Fruit fly (Drosophila melanogaster) whole organism, embryonic: ENCODE measurements around the gene Teh2.

ENCODE experiments used
- CG11085 ChIP-seq: fragments of 200-800 bp; sonication (Bioruptor generic); IDR thresholded peaks from 2 replicates; pipeline ENCODE4 v1.3.6; 2022; ENCODE audit warnings: missing biosample characterization, missing genetic modification characterization
- CG15514 ChIP-seq: fragments of 200-800 bp; sonication (Bioruptor generic); optimal IDR thresholded peaks from 3 replicates; lab custom pipeline; 2017; ENCODE audit warnings: missing biosample characterization, missing genetic modification characterization, mild to moderate bottlenecking, moderate library complexity, missing genetic modification reagents
- CG17328 ChIP-seq: fragments of 200-800 bp; sonication (Bioruptor generic); IDR thresholded peaks from 2 replicates; pipeline ENCODE4 v1.3.6; 2022; ENCODE audit warnings: missing biosample characterization, missing genetic modification characterization
- CG7556 ChIP-seq: fragments of 200-800 bp; sonication (Bioruptor generic); optimal IDR thresholded peaks from 2 replicates; lab custom pipeline; 2017; ENCODE audit warnings: missing biosample characterization, mild to moderate bottlenecking, missing genetic modification characterization
- CkIIα-i1 ChIP-seq: fragments of 200-800 bp; sonication (Bioruptor generic); IDR thresholded peaks from 2 replicates; pipeline ENCODE4 v1.3.6; 2022; ENCODE audit warnings: missing biosample characterization, missing genetic modification characterization
- Nf-YA ChIP-seq: fragments of 200-800 bp; sonication (Bioruptor generic); IDR thresholded peaks from 2 replicates; pipeline ENCODE4 v1.3.6; 2022; ENCODE audit warnings: missing biosample characterization, missing genetic modification characterization
- Usf ChIP-seq: fragments of 200-800 bp; sonication (Bioruptor generic); optimal IDR thresholded peaks from 2 replicates; lab custom pipeline; 2017; ENCODE audit warnings: missing genotype, missing biosample characterization, missing genetic modification characterization
- jumu ChIP-seq: fragments of 200-800 bp; sonication (Bioruptor generic); optimal IDR thresholded peaks from 3 replicates; lab custom pipeline; 2016; ENCODE audit warnings: missing biosample characterization, missing genetic modification characterization
- sr ChIP-seq: fragments of 200-800 bp; sonication (Bioruptor generic); IDR thresholded peaks from 3 replicates; pipeline ENCODE4 v1.3.6; 2022; ENCODE audit warnings: missing biosample characterization, missing genetic modification characterization

DNA sequence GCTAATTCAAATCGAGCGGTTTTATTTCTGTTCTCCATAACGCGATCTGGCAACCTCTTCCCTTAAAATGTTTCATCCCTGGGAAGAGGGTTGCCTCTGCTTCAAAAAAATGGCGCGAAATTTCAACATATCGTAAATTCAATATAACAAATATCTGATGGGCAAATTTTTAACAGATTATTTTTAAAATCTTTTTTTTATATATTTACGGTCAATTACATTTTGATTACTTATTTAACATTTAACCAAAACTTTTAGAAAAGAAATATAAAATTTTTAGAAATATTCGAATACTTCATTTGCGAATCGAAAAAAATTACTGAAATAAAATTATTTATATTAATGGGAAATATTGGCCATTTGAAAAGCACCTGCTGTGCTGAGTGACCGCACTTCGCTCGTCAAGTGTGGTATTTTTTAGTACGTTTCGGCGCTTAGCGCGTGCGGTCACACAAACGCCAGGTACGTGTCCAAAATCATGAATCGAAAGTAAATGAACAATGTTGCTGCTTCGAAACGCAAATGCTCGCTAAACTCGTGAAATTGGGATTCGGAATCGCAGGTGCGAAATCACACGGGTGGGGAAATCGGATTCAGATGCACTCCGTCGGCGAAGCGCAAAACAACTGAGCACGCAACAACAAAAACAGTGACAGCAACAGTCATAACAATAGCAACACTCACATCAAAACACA lies 17.7 kb downstream of the Teh2 start, which contains the start of gene Ero1L:
- no peak for TF ChIP-seq CG11085 (GFP tag; lab: Robert Waterston, UW)
- no peak; the same call in 1 of the 2 replicates for TF ChIP-seq CG17328 (GFP tag; lab: Robert Waterston, UW)
- peak; percentile 45 for TF ChIP-seq CG15514 (GFP tag; lab: Kevin White, UChicago)
- TF ChIP-seq Nf-YA: 0 out of 2 replicates have a peak, but pooled peaks have one; percentile 8
- no peak for TF ChIP-seq jumu
- TF ChIP-seq CkIIα-i1: no peak
- no peak for TF ChIP-seq CG7556 (GFP tag; lab: Kevin White, UChicago)
- no peak for TF ChIP-seq sr (GFP tag; lab: Robert Waterston, UW)
- TF ChIP-seq Usf (GFP tag; lab: Kevin White, UChicago): no peak
